Worm (Caenorhabditis elegans) whole organism, young adult: ENCODE measurements around the gene C48B4.3.
A peak's percentile ranks its signal among the peaks of the same experiment; 100 is the strongest.

ENCODE experiments used
- B0261.1 ChIP-seq: sonication (generic microtip); optimal IDR thresholded peaks from 2 replicates; lab custom pipeline; 2016; ENCODE audit warnings: mild to moderate bottlenecking, missing genetic modification characterization, moderate library complexity, missing compliant biosample characterization
- B0336.3 ChIP-seq: fragments of 200-800 bp; sonication (Bioruptor generic); IDR thresholded peaks from 2 replicates; pipeline ENCODE4 v1.3.6; 2022; ENCODE audit warnings: missing genetic modification characterization, missing compliant biosample characterization
- C17E4.6 ChIP-seq: fragments of 200-800 bp; sonication (Bioruptor generic); IDR thresholded peaks from 2 replicates; pipeline ENCODE4 v1.3.6; 2022; ENCODE audit warnings: missing genetic modification reagents, missing genetic modification characterization, missing compliant biosample characterization
- D2030.7 ChIP-seq: fragments of 200-800 bp; sonication (Bioruptor generic); IDR thresholded peaks from 2 replicates; pipeline ENCODE4 v1.3.6; 2022; ENCODE audit warnings: missing genetic modification reagents, missing genetic modification characterization, missing compliant biosample characterization
- F33H1.4 ChIP-seq: fragments of 200-800 bp; sonication (Bioruptor generic); IDR thresholded peaks from 2 replicates; pipeline ENCODE4 v1.3.6; 2022; ENCODE audit warnings: missing genetic modification reagents, missing genetic modification characterization, missing compliant biosample characterization
- F57A8.1 ChIP-seq: fragments of 200-800 bp; sonication (Bioruptor generic); optimal IDR thresholded peaks from 2 replicates; lab custom pipeline; 2018; ENCODE audit warnings: mild to moderate bottlenecking, missing genetic modification characterization, moderate library complexity, missing compliant biosample characterization
- F57C9.4 ChIP-seq: sonication (generic microtip); optimal IDR thresholded peaks from 2 replicates; lab custom pipeline; 2017; ENCODE audit warnings: mild to moderate bottlenecking, missing genetic modification characterization, missing compliant biosample characterization
- T07F8.4 ChIP-seq: sonication (generic microtip); optimal IDR thresholded peaks from 2 replicates; lab custom pipeline; 2016; ENCODE audit warnings: mild to moderate bottlenecking, missing genetic modification characterization, moderate library complexity, missing compliant biosample characterization
- T26A5.8 ChIP-seq: sonication (generic microtip); optimal IDR thresholded peaks from 2 replicates; lab custom pipeline; 2016; ENCODE audit warnings: missing genetic modification characterization, missing compliant biosample characterization
- ZK185.1 ChIP-seq: sonication (generic microtip); optimal IDR thresholded peaks from 2 replicates; lab custom pipeline; 2016; ENCODE audit warnings: mild to moderate bottlenecking, missing genetic modification characterization, missing compliant biosample characterization; ENCODE audit not compliant: poor library complexity, severe bottlenecking
- atf-7 ChIP-seq: sonication (generic microtip); optimal IDR thresholded peaks from 2 replicates; lab custom pipeline; 2017; ENCODE audit warnings: mild to moderate bottlenecking, missing genetic modification characterization, missing compliant biosample characterization
- attf-6 ChIP-seq: fragments of 200-800 bp; sonication (Bioruptor generic); IDR thresholded peaks from 2 replicates; pipeline ENCODE4 v1.3.6; 2022; ENCODE audit warnings: missing genetic modification reagents, missing genetic modification characterization, missing compliant biosample characterization
- bed-2 ChIP-seq: fragments of 200-800 bp; sonication (Bioruptor generic); IDR thresholded peaks from 2 replicates; pipeline ENCODE4 v1.3.6; 2022; ENCODE audit warnings: missing genetic modification reagents, missing genetic modification characterization, missing compliant biosample characterization
- cebp-1 ChIP-seq, 2 experiments: fragments of 200-800 bp in 1 of 2; sonication (Bioruptor generic) in 1 of 2; sonication (generic microtip) in 1 of 2; IDR thresholded peaks in 1 of 2; optimal IDR thresholded peaks in 1 of 2; 2 replicates each; pipeline versions ENCODE4 v1.3.6 to Lab custom; 2017 to 2022; ENCODE audit warnings: missing compliant biosample characterization in 2 of 2, missing genetic modification characterization in 2 of 2, mild to moderate bottlenecking in 1 of 2, missing genetic modification reagents in 1 of 2, moderate library complexity in 1 of 2
- cebp-2 ChIP-seq: fragments of 200-800 bp; sonication (Bioruptor generic); IDR thresholded peaks from 2 replicates; pipeline ENCODE4 v1.3.6; 2022; ENCODE audit warnings: missing genetic modification characterization, missing compliant biosample characterization
- ceh-100 ChIP-seq: fragments of 200-800 bp; sonication (Bioruptor generic); IDR thresholded peaks from 2 replicates; pipeline ENCODE4 v1.3.6; 2022; ENCODE audit warnings: missing genetic modification reagents, missing genetic modification characterization, missing compliant biosample characterization
- ceh-40 ChIP-seq: fragments of 200-800 bp; sonication (Bioruptor generic); IDR thresholded peaks from 2 replicates; pipeline ENCODE4 v1.3.6; 2022; ENCODE audit warnings: missing genetic modification characterization, missing compliant biosample characterization
- ekl-4 ChIP-seq: fragments of 200-800 bp; sonication (Bioruptor generic); IDR thresholded peaks from 2 replicates; pipeline ENCODE4 v1.3.6; 2022; ENCODE audit warnings: missing genetic modification reagents, missing genetic modification characterization, missing compliant biosample characterization
- him-1 ChIP-seq: sonication (generic microtip); optimal IDR thresholded peaks from 2 replicates; lab custom pipeline; 2016; ENCODE audit warnings: missing genotype, missing genetic modification reagents, missing genetic modification characterization, missing compliant biosample characterization
- hlh-12 ChIP-seq: sonication (generic microtip); optimal IDR thresholded peaks from 2 replicates; lab custom pipeline; 2016; ENCODE audit warnings: missing genetic modification characterization, missing compliant biosample characterization
- let-526 ChIP-seq: fragments of 200-800 bp; sonication (Bioruptor generic); IDR thresholded peaks from 2 replicates; pipeline ENCODE4 v1.3.6; 2022; ENCODE audit warnings: missing genetic modification reagents, missing genetic modification characterization, missing compliant biosample characterization
- let-607 ChIP-seq, 2 experiments: fragments of 200-800 bp in 1 of 2; sonication (Bioruptor generic) in 1 of 2; sonication (generic microtip) in 1 of 2; optimal IDR thresholded peaks; 2 replicates each; lab custom pipeline; 2016 to 2018; ENCODE audit warnings: mild to moderate bottlenecking in 2 of 2, missing compliant biosample characterization in 2 of 2, missing genetic modification characterization in 2 of 2, moderate library complexity in 2 of 2, missing genotype in 1 of 2
- lin-26 ChIP-seq: fragments of 200-800 bp; sonication (Bioruptor generic); IDR thresholded peaks from 2 replicates; pipeline ENCODE4 v1.3.6; 2022; ENCODE audit warnings: missing genetic modification reagents, missing genetic modification characterization, missing compliant biosample characterization
- lin-35 ChIP-seq, 3 experiments: fragments of 150-350 bp in 2 of 3; sonication (generic microtip) in 1 of 3; optimal IDR thresholded peaks; 2 replicates each; lab custom pipeline; 2014 to 2018; ENCODE audit warnings: missing biosample characterization in 3 of 3, missing genetic modification characterization in 3 of 3, missing genetic modification reagents in 3 of 3
- lin-40 ChIP-seq: sonication (generic microtip); optimal IDR thresholded peaks from 2 replicates; lab custom pipeline; 2016; ENCODE audit warnings: missing genetic modification characterization, mild to moderate bottlenecking, missing compliant biosample characterization, missing genotype, missing genetic modification reagents
- lsl-1 ChIP-seq: fragments of 200-800 bp; sonication (Bioruptor generic); optimal IDR thresholded peaks from 2 replicates; lab custom pipeline; 2018; ENCODE audit warnings: mild to moderate bottlenecking, missing genetic modification characterization, moderate library complexity, missing compliant biosample characterization
- madf-10 ChIP-seq: sonication (generic microtip); optimal IDR thresholded peaks from 2 replicates; lab custom pipeline; 2016; ENCODE audit warnings: mild to moderate bottlenecking, missing genetic modification characterization, missing compliant biosample characterization
- madf-3 ChIP-seq: fragments of 200-800 bp; sonication (Bioruptor generic); IDR thresholded peaks from 2 replicates; pipeline ENCODE4 v1.3.6; 2022; ENCODE audit warnings: missing genetic modification reagents, missing genetic modification characterization, missing compliant biosample characterization
- madf-6 ChIP-seq: fragments of 200-800 bp; sonication (Bioruptor generic); IDR thresholded peaks from 2 replicates; pipeline ENCODE4 v1.3.6; 2022; ENCODE audit warnings: missing genetic modification reagents, missing genetic modification characterization, missing compliant biosample characterization
- mcd-1 ChIP-seq: fragments of 200-800 bp; sonication (Bioruptor generic); IDR thresholded peaks from 2 replicates; pipeline ENCODE4 v1.3.6; 2022; ENCODE audit warnings: missing genetic modification reagents, missing genetic modification characterization, missing compliant biosample characterization
- nfya-2 ChIP-seq: fragments of 200-800 bp; sonication (Bioruptor generic); IDR thresholded peaks from 2 replicates; pipeline ENCODE4 v1.3.6; 2022; ENCODE audit warnings: missing genetic modification reagents, missing genetic modification characterization, missing compliant biosample characterization
- nfyb-1 ChIP-seq: fragments of 200-800 bp; sonication (Bioruptor generic); IDR thresholded peaks from 2 replicates; pipeline ENCODE4 v1.3.6; 2022; ENCODE audit warnings: missing genetic modification reagents, missing genetic modification characterization, missing compliant biosample characterization
- rcor-1 ChIP-seq: fragments of 200-800 bp; sonication (Bioruptor generic); IDR thresholded peaks from 2 replicates; pipeline ENCODE4 v1.3.6; 2022; ENCODE audit warnings: missing genetic modification reagents, missing genetic modification characterization, missing compliant biosample characterization
- rec-8 ChIP-seq, 2 experiments: sonication (generic microtip); optimal IDR thresholded peaks; 2 replicates each; lab custom pipeline; 2016; ENCODE audit warnings: mild to moderate bottlenecking in 2 of 2, missing genetic modification characterization in 2 of 2, missing genetic modification reagents in 2 of 2, missing genotype in 2 of 2, missing biosample characterization in 1 of 2, missing compliant biosample characterization in 1 of 2, moderate library complexity in 1 of 2
- sptf-2 ChIP-seq: fragments of 200-800 bp; sonication (Bioruptor generic); optimal IDR thresholded peaks from 2 replicates; lab custom pipeline; 2018; ENCODE audit warnings: mild to moderate bottlenecking, missing genetic modification characterization, missing compliant biosample characterization
- tbp1 ChIP-seq: fragments of 200-800 bp; sonication (Bioruptor generic); optimal IDR thresholded peaks from 2 replicates; lab custom pipeline; 2018; ENCODE audit warnings: mild to moderate bottlenecking, missing genetic modification characterization, missing compliant biosample characterization
- unc-62 ChIP-seq: fragments of 150-350 bp; optimal IDR thresholded peaks from 2 replicates; lab custom pipeline; 2014; ENCODE audit warnings: missing biosample characterization, missing genetic modification reagents, missing genetic modification characterization
- xnd-1 ChIP-seq: sonication (generic microtip); optimal IDR thresholded peaks from 2 replicates; lab custom pipeline; 2016; ENCODE audit warnings: missing genotype, missing genetic modification reagents, missing genetic modification characterization, missing compliant biosample characterization
- zim-3 ChIP-seq: sonication (generic microtip); optimal IDR thresholded peaks from 2 replicates; lab custom pipeline; 2017; ENCODE audit warnings: mild to moderate bottlenecking, missing genetic modification characterization, moderate library complexity, missing compliant biosample characterization

Gene C48B4.3

DNA sequence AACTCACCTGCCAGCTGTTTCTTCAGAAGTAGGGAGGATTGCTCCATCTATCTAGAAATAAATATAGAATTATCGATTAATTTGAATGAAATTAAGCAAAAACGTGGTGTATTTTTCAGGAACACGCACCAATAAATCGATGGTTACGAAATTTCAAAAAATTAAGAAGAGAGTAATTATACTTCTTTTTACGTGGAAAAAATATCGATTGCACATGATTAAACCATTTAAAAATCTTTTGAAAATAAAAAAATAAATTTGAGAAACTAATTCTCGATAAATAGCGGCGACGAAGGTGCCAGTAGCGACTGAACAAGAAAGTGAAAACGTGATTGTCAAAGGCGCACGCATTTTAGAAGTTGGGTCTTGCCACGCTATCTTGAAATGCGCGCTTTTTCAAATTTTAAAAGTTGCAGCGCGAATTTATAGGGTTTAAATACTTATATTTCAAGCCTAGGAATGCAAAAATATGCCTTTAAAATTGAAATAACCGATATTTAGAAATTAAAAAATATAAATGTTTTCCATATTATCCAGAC, 49.0 kb upstream of the C48B4.3 start, which contains the start of gene ubc-7 (continued):
- no peak for TF ChIP-seq let-607 (tag; optimal IDR thresholded peaks at IDR 0.05; lab: Kevin White, UChicago)
- TF ChIP-seq D2030.7 (GFP tag; lab: Robert Waterston, UW) = peak; percentile 77; the same call in 1 of the 2 replicates
- TF ChIP-seq B0336.3 (GFP tag; lab: Robert Waterston, UW) = peak; percentile 42; the same call in 1 of the 2 replicates
- TF ChIP-seq mcd-1 (GFP tag; lab: Robert Waterston, UW) = peak; percentile 80
- TF ChIP-seq bed-2 = no peak
- no peak for TF ChIP-seq C17E4.6 (GFP tag; lab: Robert Waterston, UW)
- peak; percentile 76 for TF ChIP-seq ekl-4 (GFP tag; lab: Robert Waterston, UW)
- no peak for TF ChIP-seq hlh-12
- TF ChIP-seq F57C9.4 (tag; lab: Kevin White, UChicago) = no peak
- TF ChIP-seq attf-6 (GFP tag; lab: Robert Waterston, UW) = no peak
- TF ChIP-seq tbp1 = peak; percentile 56
- peak; percentile 70 for TF ChIP-seq rcor-1 (GFP tag; lab: Robert Waterston, UW)
- TF ChIP-seq F33H1.4 (GFP tag; lab: Robert Waterston, UW) = peak; percentile 97
- no peak for TF ChIP-seq unc-62
- peak; percentile 69 for TF ChIP-seq lsl-1 (GFP tag; lab: Kevin White, UChicago)
- no peak for TF ChIP-seq madf-10 (tag; lab: Kevin White, UChicago)
- peak; percentile 43; the same call in 1 of the 2 replicates for TF ChIP-seq nfyb-1 (GFP tag; lab: Robert Waterston, UW)
- TF ChIP-seq xnd-1 (tag; lab: Kevin White, UChicago) = peak; percentile 79
- TF ChIP-seq nfya-2 (GFP tag; lab: Robert Waterston, UW) = no peak
- 0 out of 2 replicates have a peak, but pooled peaks have one; percentile 6 for TF ChIP-seq let-526 (GFP tag; lab: Robert Waterston, UW)
- TF ChIP-seq sptf-2 (GFP tag; lab: Kevin White, UChicago) = no peak
- no peak for TF ChIP-seq zim-3 (tag; lab: Kevin White, UChicago)
- TF ChIP-seq ZK185.1 = peak; percentile 63
- TF ChIP-seq lin-26 (GFP tag; lab: Robert Waterston, UW) = no peak
- TF ChIP-seq madf-3 (GFP tag; lab: Robert Waterston, UW) = peak; percentile 30; the same call in 1 of the 2 replicates
- no peak for TF ChIP-seq rec-8 (tag; optimal IDR thresholded peaks at IDR 0.05; lab: Kevin White, UChicago)
- TF ChIP-seq T26A5.8 (tag; lab: Kevin White, UChicago) = no peak
- TF ChIP-seq cebp-2 (GFP tag; lab: Robert Waterston, UW) = no peak
- no peak for TF ChIP-seq F57A8.1 (GFP tag; lab: Kevin White, UChicago)
- peak; percentile 19; the same call in 1 of the 2 replicates for TF ChIP-seq ceh-100 (GFP tag; lab: Robert Waterston, UW)
- TF ChIP-seq him-1 = peak; percentile 24
- TF ChIP-seq ceh-40 (GFP tag; lab: Robert Waterston, UW) = no peak
- peak; percentile 23 for TF ChIP-seq atf-7 (tag; lab: Kevin White, UChicago)
- no peak for TF ChIP-seq B0261.1 (tag; lab: Kevin White, UChicago)
- TF ChIP-seq madf-6 (GFP tag; lab: Robert Waterston, UW) = peak; percentile 96
- TF ChIP-seq T07F8.4 (tag; lab: Kevin White, UChicago) = no peak
- TF ChIP-seq lin-35 (GFP tag; optimal IDR thresholded peaks at IDR 0.05; lab: Kevin White, UChicago) = peak; percentile 50 to 91 (median 79)
- no peak for TF ChIP-seq cebp-1 (GFP tag; IDR thresholded peaks at IDR 0.05; lab: Robert Waterston, UW)
- peak; percentile 71 for TF ChIP-seq cebp-1 (tag; optimal IDR thresholded peaks at IDR 0.05; lab: Kevin White, UChicago)
- peak; percentile 52 for TF ChIP-seq lin-40
